Worm (Caenorhabditis elegans) whole organism, dauer: ENCODE results near the gene Y48A5A.1.

Experiments
- unc-62 ChIP-seq: sonication (generic microtip); optimal IDR thresholded peaks from 2 replicates; lab custom pipeline; 2017; ENCODE audit warnings: missing biosample characterization, missing genetic modification reagents, missing genetic modification characterization

Gene Y48A5A.1

DNA sequence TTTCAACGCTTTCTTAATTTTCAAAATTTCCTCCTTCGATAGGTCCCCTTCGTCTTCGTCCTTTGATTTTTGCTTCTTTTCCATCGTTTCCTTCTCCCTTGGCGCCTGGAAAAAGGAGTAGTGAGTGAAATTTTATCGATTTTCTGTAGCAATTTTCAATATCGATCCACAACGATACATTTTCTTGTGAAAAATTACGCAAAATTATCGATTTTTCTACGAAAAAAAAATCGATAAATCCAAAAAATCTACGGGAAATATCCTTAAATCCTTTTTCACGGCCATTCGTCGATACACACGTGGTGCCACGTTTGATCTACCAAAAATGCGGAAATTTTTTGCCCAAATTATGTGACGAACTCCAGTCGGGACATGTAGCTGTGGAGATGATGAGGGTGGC is 5.8 kb downstream of the Y48A5A.1 start:
- no peak for TF ChIP-seq unc-62 (GFP tag; lab: Kevin White, UChicago)

DNA sequence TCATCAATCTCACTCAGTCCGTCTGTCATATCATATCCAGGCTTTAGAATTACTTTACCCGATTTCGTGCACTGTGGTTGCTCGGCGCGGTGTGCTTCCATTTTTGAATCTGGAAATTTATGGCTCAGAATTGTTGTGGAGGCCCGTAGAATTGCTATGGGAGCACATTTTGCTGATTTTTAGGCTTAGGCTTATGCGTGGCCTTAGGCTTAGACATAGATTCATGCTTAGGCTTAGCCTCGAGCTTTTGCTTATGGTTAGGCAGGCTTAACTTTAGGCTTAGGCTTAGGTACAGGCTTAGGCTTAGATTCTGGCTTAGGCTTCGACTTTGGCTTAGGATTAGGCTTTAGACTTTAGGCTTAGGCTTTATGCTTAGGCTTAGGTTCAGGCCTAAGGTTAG is 7.0 kb downstream of the Y48A5A.1 start, which contains the start of gene Y76B12C.4:
Gene Y76B12C.4, minus strand, starts transcription at position 101 of the 400 bp plus-strand sequence.
- no peak for TF ChIP-seq unc-62 (GFP tag; lab: Kevin White, UChicago)

DNA sequence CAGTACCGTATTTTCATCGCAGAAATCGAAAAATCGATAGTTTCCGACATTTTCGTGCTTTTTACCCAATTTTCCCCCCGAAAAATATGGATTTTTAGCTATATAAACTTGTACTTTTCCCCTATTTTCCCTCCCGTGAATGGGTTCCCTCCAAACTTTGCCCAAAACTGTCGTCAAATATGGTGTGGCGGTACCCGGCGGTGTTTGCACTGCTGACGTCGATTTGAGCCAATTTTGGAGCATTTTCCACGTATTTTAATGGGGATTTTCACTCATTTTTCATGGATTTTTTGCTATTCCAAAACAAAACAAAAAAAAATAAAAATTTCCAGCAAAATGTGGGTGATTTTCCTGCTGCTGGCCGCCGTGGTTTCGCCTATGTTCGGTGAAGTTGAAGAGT is 8.1 kb downstream of the Y48A5A.1 start, which contains the start of gene Y76B12C.3:
Gene Y76B12C.3, plus strand, starts transcription at position 334 of the 400 bp plus-strand sequence.
- TF ChIP-seq unc-62 (GFP tag; lab: Kevin White, UChicago), result no peak

DNA sequence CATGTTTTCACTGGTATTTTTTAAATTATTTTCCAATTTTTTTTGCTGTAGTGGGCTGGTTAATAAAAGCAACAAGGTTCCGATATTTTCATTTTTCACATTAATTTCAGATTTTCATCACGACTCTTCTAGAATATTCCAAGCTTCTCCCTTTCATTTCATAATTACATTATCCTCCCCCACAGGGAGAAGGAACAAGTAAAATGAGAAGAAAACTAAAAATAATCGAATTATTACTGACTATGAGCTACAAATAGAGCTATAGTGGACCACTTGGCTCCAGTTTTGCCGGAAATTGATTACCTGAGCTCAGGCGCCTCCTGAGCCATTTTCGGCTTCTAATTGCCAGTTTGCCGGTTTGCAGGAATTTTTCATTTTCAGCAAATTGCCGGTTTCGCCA is 10.3 kb downstream of the Y48A5A.1 start:
- no peak for TF ChIP-seq unc-62 (GFP tag; lab: Kevin White, UChicago)

ce11 chrIV:1979782-1980181 is 14.5 kb downstream of the Y48A5A.1 start, which contains the start of gene Y76B12C.8:
Gene Y76B12C.8 (plus strand): TSS chrIV:1979988.
- TF ChIP-seq unc-62 (GFP tag; lab: Kevin White, UChicago), result no peak

DNA sequence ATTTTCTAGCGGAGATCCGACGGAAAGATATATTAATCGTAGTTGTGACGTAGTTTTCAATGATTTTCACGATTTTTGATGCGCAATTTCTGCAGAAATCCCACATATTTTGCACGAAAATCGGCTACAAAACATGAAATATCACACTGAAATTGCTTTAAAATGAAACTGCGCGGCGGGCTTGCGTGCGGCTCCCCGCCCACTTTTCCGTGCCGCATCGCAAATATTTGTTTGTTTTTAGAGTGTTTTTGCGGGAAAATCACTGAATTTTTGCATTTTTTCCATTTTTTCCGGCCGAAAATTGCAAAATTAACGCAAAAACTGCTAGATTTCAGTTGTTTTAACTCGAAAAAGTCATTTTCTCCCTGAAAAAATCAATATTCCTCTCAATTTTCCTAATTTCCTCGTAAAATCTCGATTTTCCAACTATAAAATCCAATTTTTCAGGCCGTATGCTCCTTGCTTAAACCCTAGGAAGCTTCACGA is 15.7 kb downstream of the Y48A5A.1 start, which contains the start of gene Y76B12C.6:
Gene Y76B12C.6, plus strand, starts transcription at position 436 of the 486 bp plus-strand sequence.
- no peak for TF ChIP-seq unc-62 (GFP tag; lab: Kevin White, UChicago)

ce11 chrIV:1990843-1991339 is 25.6 kb downstream of the Y48A5A.1 start:
- no peak for TF ChIP-seq unc-62 (GFP tag; lab: Kevin White, UChicago)

DNA sequence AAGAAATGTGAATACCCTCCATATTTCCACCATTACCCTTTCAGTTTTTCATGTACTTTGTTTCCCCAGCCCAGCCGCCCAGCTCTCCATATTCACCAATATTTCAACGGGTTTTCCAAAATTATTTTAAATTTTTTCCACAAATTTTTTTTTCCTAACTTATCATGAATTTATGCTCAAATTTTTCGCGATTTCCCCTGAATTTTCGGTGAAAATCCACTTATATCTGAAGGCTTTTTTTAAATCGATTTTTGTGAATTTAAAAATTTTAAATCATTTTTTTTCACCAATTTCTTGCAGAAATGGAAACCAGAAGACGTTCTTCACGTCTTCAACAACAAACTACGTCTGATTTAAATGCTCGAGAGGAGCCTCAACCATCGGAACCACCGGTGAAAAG is 27.5 kb downstream of the Y48A5A.1 start, which contains the start of gene xpc-1:
Gene xpc-1, plus strand, starts transcription at position 301 of the 400 bp plus-strand sequence.
- TF ChIP-seq unc-62 (GFP tag; lab: Kevin White, UChicago), result no peak

DNA sequence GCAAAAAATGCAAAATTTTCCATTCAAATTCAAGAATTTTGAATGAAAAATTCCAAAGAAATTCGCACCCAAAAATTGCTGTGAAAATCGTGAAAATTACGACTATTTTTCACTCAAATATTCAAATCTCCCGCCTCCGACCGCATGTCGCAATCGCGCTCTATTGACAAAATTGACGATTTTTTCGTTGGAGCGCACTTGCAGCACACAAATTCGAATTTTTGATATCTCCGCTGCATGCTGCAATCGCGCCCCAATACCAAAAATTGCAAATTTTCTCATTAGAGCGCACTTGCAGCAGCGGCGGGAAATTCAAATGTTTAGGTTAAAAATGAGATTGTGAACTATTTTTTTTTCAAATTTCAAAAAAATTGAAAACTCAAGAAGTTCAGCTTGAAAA is 32.5 kb downstream of the Y48A5A.1 start:
- TF ChIP-seq unc-62 (GFP tag; lab: Kevin White, UChicago), result no peak

- no peak for TF ChIP-seq unc-62 (GFP tag; lab: Kevin White, UChicago)
These were observed 37.0 kb downstream of the Y48A5A.1 start for ce11 chrIV:2002290-2002689.

- no peak for TF ChIP-seq unc-62 (GFP tag; lab: Kevin White, UChicago)
These were observed 43.6 kb downstream of the Y48A5A.1 start for ce11 chrIV:2008920-2009319.
